Fruit fly (Drosophila melanogaster) whole organism: ENCODE data around the gene CG16890.

ENCODE experiments used
- CG8478 ChIP-seq: fragments of >200 bp; optimal IDR thresholded peaks from 2 replicates; lab custom pipeline; 2018; ENCODE audit warnings: inconsistent platforms
- Dll ChIP-seq: fragments of >200 bp; optimal IDR thresholded peaks from 2 replicates; lab custom pipeline; 2017
- EcR ChIP-seq, 2 experiments: fragments of >200 bp; optimal IDR thresholded peaks; 2 replicates each; lab custom pipeline; 2017; ENCODE audit warnings: missing biosample characterization in 2 of 2, missing genetic modification characterization in 2 of 2, missing genetic modification reagents in 2 of 2
- pan ChIP-seq: fragments of >200 bp; optimal IDR thresholded peaks from 2 replicates; lab custom pipeline; 2017
- psq ChIP-seq: fragments of >200 bp; optimal IDR thresholded peaks from 2 replicates; lab custom pipeline; 2017
- usp ChIP-seq: fragments of >200 bp; optimal IDR thresholded peaks from 2 replicates; lab custom pipeline; 2017; ENCODE audit warnings: missing biosample characterization, missing genetic modification characterization, mixed read lengths

The CG16890 gene

DNA sequence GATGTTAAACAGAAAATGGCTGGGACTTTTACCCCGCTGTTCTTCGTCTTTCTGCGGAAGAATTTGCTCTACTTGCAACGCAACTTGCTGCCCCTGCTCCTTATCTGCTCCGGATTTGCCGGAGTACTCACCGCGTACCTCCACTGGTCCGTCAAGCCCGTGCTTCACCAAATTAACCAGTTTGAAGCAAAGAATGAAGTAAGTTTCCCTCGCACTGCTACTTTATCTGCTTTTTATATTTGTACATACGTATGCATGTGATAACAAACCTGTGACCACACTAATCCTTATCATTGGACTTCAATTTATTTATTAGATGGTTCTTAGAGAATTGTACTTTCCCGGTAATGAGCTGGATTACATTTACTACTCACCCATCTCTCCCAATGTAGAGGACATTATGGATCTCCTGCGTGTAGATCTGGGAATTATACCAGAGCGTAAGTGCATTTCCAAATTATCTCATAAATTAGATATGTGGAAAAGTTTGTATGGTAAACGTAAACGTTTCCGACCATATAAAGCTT lies at the start of gene CG16890:
Gene CG16890 (minus strand): TSS at position 184 of the 527 bp plus-strand sequence.
- TF ChIP-seq Dll (no peak), pan (lab: Kevin White, UChicago) (no peak), psq (lab: Kevin White, UChicago) (no peak), CG8478 (lab: Kevin White, UChicago) (no peak), usp (no peak), EcR (GFP tag; optimal IDR thresholded peaks at IDR 0.05; lab: Kevin White, UChicago) (no peak)

DNA sequence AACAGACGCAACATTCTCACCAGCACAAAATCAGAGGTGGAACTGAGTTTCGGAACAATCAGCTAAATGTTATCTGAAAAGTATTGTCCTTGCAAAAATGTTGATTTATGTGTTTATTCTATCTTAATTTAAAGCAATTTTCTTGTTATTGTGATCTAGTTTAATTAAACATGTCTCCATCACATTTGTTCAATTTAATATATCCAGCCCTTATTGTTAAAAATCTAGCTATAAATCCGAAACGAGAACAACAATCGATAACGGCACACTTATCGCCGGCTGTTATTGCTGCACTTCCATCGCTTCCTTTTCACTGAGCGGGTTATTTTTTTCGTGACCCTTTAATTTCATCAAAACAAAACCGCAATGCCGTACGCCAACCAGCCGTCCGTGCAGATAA lies 48.9 kb upstream of the CG16890 start, which contains the start of the genes GatC, PolG2 and Polr2C:
Gene GatC (minus strand): TSS at position 48 of the 400 bp plus-strand sequence.
Gene PolG2 (minus strand): TSS at position 48 of the 400 bp plus-strand sequence.
Gene Polr2C (plus strand): TSS at position 280 of the 400 bp plus-strand sequence.
- TF ChIP-seq CG8478 (lab: Kevin White, UChicago) (no peak), EcR (GFP tag; optimal IDR thresholded peaks at IDR 0.05; lab: Kevin White, UChicago) (no peak), Dll (no peak), pan (lab: Kevin White, UChicago) (no peak), psq (lab: Kevin White, UChicago) (no peak), usp (no peak)

DNA sequence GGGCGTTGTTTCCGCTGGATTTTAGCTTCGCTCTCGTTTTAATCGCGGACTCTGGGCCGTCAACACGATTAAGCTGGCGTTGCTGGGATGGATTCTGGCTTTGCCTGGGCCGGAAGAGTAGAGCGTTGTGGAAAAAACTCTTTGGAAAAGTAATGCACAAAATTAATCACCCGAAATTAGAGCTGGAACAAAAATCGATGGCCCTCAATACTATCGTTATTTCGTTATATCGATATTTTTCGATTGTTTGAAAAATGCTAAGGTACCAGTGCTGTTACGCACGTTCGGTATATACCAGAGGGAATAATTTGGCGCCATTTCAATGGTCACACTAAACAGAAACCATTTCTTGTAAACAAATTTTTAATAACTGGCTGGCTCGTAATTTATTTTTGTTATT lies 45.4 kb upstream of the CG16890 start, which contains the start of the genes Arpc1 and Orc5:
Gene Arpc1 (minus strand): TSS at position 202 of the 400 bp plus-strand sequence.
Gene Orc5 (plus strand): TSS at position 298 of the 400 bp plus-strand sequence.
- TF ChIP-seq usp (no peak), EcR (GFP tag; optimal IDR thresholded peaks at IDR 0.05; lab: Kevin White, UChicago) (no peak), CG8478 (lab: Kevin White, UChicago) (no peak)

- TF ChIP-seq psq (lab: Kevin White, UChicago) (no peak), usp (no peak), Dll (no peak), pan (lab: Kevin White, UChicago) (no peak), CG8478 (lab: Kevin White, UChicago) (no peak), EcR (GFP tag; optimal IDR thresholded peaks at IDR 0.05; lab: Kevin White, UChicago) (no peak)
Measured at dm6 chr2L:13827557-13827956, 43.4 kb upstream of the CG16890 start, which contains the start of gene PolG1. PolG1 (minus strand) TSS chr2L:13827772.

DNA sequence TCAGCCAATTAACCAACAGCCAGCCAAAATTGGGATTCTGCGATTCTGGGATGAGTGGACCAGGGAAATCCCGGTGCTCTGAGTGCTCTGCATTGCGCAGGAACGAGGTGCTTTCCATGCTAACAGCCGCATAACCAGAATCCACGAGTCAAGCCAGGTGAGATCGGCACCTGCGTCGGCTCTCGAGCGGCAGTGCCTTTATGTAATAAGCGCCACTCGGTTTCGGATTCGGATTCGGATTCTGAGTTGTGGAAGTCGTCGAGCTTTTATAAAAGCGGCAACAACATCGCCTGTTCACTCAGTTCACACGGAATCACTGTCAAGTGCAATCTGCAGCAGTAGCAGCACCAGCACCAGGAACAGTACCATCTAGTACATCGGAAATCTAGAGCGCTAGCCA lies 36.8 kb upstream of the CG16890 start, which contains the start of gene b:
Gene b (plus strand): TSS at position 301 of the 400 bp plus-strand sequence.
- TF ChIP-seq pan (lab: Kevin White, UChicago) = no peak
- no peak for TF ChIP-seq psq (lab: Kevin White, UChicago)
- TF ChIP-seq EcR (GFP tag; optimal IDR thresholded peaks at IDR 0.05; lab: Kevin White, UChicago) = no peak
- no peak for TF ChIP-seq usp
- TF ChIP-seq CG8478 (lab: Kevin White, UChicago) = no peak
- TF ChIP-seq Dll = no peak

- TF ChIP-seq pan (lab: Kevin White, UChicago) (no peak), usp (no peak), psq (lab: Kevin White, UChicago) (no peak), CG8478 (lab: Kevin White, UChicago) (no peak), Dll (no peak), EcR (GFP tag; optimal IDR thresholded peaks at IDR 0.05; lab: Kevin White, UChicago) (no peak)
Measured at dm6 chr2L:13820176-13820575, 36.0 kb upstream of the CG16890 start.

- TF ChIP-seq CG8478 (lab: Kevin White, UChicago) (no peak), EcR (GFP tag; optimal IDR thresholded peaks at IDR 0.05; lab: Kevin White, UChicago) (no peak), pan (lab: Kevin White, UChicago) (no peak), psq (lab: Kevin White, UChicago) (no peak), Dll (no peak), usp (no peak)
Measured at dm6 chr2L:13813604-13814178, 29.6 kb upstream of the CG16890 start, which contains the start of gene Sos. Sos (plus strand) TSS chr2L:13813816.

DNA sequence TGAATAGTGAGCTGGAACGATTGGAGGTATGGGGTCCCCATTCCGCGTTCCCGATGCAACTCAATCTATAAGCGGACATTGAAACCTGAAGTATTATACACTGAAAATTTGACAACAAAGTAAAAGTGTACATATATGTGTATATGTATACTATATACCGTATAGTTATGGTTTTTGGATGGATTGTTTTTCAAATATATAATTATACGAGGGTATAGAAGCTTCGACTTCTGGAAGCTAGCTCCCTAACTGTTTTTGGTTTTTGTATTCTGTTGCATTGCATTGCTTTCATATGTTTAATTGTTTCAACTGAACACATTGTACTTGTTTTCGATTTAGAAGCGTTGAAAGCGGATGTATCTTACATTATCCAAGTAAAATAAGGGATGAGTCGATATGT lies 29.0 kb upstream of the CG16890 start, which contains the start of gene CG16888:
Gene CG16888 (minus strand): TSS at position 101 of the 400 bp plus-strand sequence.
- TF ChIP-seq Dll (no peak), psq (lab: Kevin White, UChicago) (no peak), usp (no peak), pan (lab: Kevin White, UChicago) (no peak), CG8478 (lab: Kevin White, UChicago) (no peak), EcR (GFP tag; optimal IDR thresholded peaks at IDR 0.05; lab: Kevin White, UChicago) (no peak)

- no peak for TF ChIP-seq pan (lab: Kevin White, UChicago)
- TF ChIP-seq CG8478 (lab: Kevin White, UChicago) = no peak
- TF ChIP-seq Dll = no peak
- no peak for TF ChIP-seq usp
Measured at dm6 chr2L:13811323-13811722, 27.2 kb upstream of the CG16890 start, which contains the start of the genes Adat1 and CG16865. Adat1 (minus strand) TSS chr2L:13811474. CG16865 (plus strand) TSS chr2L:13811522.

DNA sequence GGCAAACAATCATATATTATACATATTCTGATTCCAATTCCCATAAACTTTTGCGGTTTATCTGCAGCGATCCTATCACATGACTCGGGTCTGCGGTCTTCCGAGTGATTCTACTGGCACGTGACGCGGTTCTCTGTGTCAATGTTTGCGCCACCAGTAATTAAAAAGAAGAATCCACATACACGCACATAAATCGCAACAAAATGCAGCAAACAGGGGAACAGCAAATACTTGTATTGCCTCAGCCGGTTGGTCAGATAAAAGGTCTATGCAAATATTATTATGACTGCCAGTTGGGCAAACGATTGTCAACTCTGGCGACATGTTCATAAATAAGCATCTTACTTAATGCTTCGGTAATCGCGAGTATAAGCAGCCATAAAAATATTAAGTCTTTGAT lies 23.8 kb upstream of the CG16890 start:
- TF ChIP-seq psq (lab: Kevin White, UChicago) = no peak

DNA sequence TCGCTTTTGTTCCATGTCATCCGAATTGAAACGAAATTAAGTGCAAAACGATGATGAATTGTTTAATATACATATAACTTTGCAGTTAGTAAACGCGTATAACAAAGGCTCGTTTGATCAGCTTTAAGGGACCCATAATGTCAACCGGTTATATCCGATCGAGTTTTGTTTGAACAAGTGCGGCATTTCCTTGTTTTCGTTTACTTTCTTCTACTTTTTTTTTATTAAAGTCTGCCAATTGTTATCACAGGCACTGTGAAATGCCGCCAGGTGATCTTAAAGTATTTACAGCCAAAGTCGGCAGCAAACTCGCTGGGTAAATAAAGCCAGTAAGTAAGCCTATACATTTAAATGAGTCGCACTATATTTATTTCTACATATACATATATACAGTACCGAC lies 23.0 kb upstream of the CG16890 start:
- no peak for TF ChIP-seq usp
- TF ChIP-seq Dll = no peak
- no peak for TF ChIP-seq psq (lab: Kevin White, UChicago)
- no peak for TF ChIP-seq CG8478 (lab: Kevin White, UChicago)
- no peak for TF ChIP-seq pan (lab: Kevin White, UChicago)
- TF ChIP-seq EcR (GFP tag; optimal IDR thresholded peaks at IDR 0.05; lab: Kevin White, UChicago) = no peak

DNA sequence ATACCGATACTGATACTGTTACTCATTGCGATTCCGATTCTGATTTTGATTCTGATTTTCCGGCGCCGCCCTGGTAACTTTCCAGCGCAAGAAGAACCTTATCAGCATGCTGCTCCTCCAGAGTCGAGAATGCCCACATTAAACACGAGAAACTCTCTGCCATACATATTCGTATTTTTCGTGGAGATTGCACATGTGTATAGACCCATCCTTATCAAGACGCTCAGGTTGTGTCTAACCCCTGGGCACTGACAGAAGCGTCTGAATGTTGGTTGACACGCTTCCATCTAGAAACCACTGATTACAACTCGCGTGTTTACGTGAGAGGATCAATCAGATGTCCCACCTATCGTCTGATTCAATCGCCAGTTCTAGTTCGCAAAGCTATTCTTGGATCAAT lies 21.0 kb upstream of the CG16890 start:
- no peak for TF ChIP-seq psq (lab: Kevin White, UChicago)
- TF ChIP-seq Dll = no peak
- TF ChIP-seq EcR (GFP tag; optimal IDR thresholded peaks at IDR 0.05; lab: Kevin White, UChicago) = no peak
- TF ChIP-seq usp = no peak
- TF ChIP-seq CG8478 (lab: Kevin White, UChicago) = no peak
- no peak for TF ChIP-seq pan (lab: Kevin White, UChicago)
